Worm (Caenorhabditis elegans): Measurements from ENCODE around the gene F28A10.7.

- TF ChIP-seq ref-1 (GFP tag; conservative IDR thresholded peaks at IDR 0.05) (no peak), cog-1 (tag; optimal IDR thresholded peaks at IDR 0.05) (no peak), T22C8.4 (GFP tag; IDR thresholded peaks at IDR 0.05) (no peak), tab-1 (GFP tag; IDR thresholded peaks at IDR 0.05) (no peak), med-1 (GFP tag; optimal IDR thresholded peaks at IDR 0.05; ENCODE audit: insufficient read depth) (no peak), klf-2 (GFP tag; conservative IDR thresholded peaks at IDR 0.05) (no peak)
Measured at ce11 chrII:799700-800099, 45.8 kb downstream of the F28A10.7 start, which contains the start of gene F46F5.14.
